Worm (Caenorhabditis elegans): ENCODE measurements around the gene set-8.

DNA sequence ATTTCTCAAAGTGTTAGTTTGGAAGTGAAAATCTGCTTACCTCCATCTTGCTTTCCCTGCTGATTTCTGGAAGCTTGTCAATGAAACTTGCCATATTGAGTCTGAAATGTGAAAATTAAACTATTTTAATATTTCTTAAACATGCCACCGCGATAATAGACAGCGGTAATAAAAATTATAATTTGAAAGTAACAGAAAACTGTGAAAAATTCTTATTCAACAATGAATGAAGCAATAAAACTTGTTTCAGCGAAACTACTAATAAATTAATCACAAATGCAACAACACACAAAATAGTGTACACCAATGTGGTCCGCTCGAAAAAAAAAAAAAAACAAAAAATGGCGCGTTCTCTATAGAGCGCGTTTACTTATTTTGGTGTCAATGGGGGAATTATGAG, 5.1 kb downstream of the set-8 start, which contains the start of gene F02D10.6:
- no peak for TF ChIP-seq lin-13 (tag; optimal IDR thresholded peaks at IDR 0.05)
- TF ChIP-seq sptf-1 (tag; optimal IDR thresholded peaks at IDR 0.05): no peak
- TF ChIP-seq tbx-8 (GFP tag; optimal IDR thresholded peaks at IDR 0.05): no peak
- no peak for TF ChIP-seq nhr-12 (tag; optimal IDR thresholded peaks at IDR 0.05)
- TF ChIP-seq unc-62 (GFP tag; optimal IDR thresholded peaks at IDR 0.05): no peak
- no peak for TF ChIP-seq elt-3 (tag; optimal IDR thresholded peaks at IDR 0.05)
- TF ChIP-seq nhr-28 (tag; optimal IDR thresholded peaks at IDR 0.05): no peak
- TF ChIP-seq lsy-2 (tag; optimal IDR thresholded peaks at IDR 0.05): no peak
- TF ChIP-seq unc-39 (tag; optimal IDR thresholded peaks at IDR 0.05): no peak

All from whole organism, mixed stage, embryonic.